Fruit fly (Drosophila melanogaster): ENCODE results near the gene CG32793.

DNA sequence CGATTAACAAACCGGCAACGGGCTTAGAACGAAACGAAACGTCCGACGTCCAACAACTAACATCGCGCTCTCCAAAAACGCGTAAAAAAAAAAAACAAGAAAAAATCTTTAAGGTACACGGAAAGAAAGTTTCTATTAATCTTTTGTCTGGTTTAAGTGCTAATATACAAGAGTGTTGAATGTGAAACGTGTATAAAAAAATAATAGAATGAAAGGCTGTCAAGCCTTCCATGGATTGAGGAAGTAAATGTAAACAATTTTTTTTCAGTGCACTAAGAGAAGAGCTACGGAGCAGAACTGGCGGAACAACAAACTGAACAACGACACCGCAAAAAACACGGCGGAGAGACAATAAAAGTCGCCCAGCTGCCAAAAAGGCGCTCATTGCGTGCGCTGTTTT, 9.9 kb upstream of the CG32793 start, which contains the start of gene CG3588:
- TF ChIP-seq CG8159 (tag; optimal IDR thresholded peaks at IDR 0.05): no peak
- no peak for TF ChIP-seq EcR (GFP tag; optimal IDR thresholded peaks at IDR 0.05)
- no peak for TF ChIP-seq CG9948 (tag; optimal IDR thresholded peaks at IDR 0.05)
- no peak for TF ChIP-seq CG32121 (GFP tag; IDR thresholded peaks at IDR 0.05)
- no peak for TF ChIP-seq Pif1A (GFP tag; optimal IDR thresholded peaks at IDR 0.05)
- TF ChIP-seq CG12605 (GFP tag; IDR thresholded peaks at IDR 0.05): no peak

Measured in whole organism, pupa.